Fruit fly (Drosophila melanogaster) whole organism, pupa: Measurements from ENCODE around the gene Nulp1.
A peak's percentile ranks its signal among the peaks of the same experiment; 100 is the strongest.

ENCODE experiments used
- CG14655 ChIP-seq: fragments of 200-800 bp; sonication (Bioruptor generic); optimal IDR thresholded peaks from 3 replicates; lab custom pipeline; 2017; ENCODE audit warnings: mild to moderate bottlenecking, missing biosample characterization, missing genetic modification reagents, missing genetic modification characterization
- CG32121 ChIP-seq: fragments of 200-800 bp; sonication (Bioruptor generic); IDR thresholded peaks from 2 replicates; pipeline ENCODE4 v1.3.6; 2022; ENCODE audit warnings: missing biosample characterization, missing genetic modification characterization

dm6 chr3L:8096106-8096558 lies 14.0 kb upstream of the Nulp1 start:
- TF ChIP-seq CG14655 (GFP tag; lab: Kevin White, UChicago) (peak; percentile 93), CG32121 (GFP tag; lab: Robert Waterston, UW) (peak; percentile 97)
